Worm (Caenorhabditis elegans) whole organism, late embryonic: ENCODE data around the gene unc-119.

Experiments
- ama-1 ChIP-seq: fragments of 150-350 bp; optimal IDR thresholded peaks from 2 replicates; lab custom pipeline; 2014
- pag-3 ChIP-seq: sonication (generic microtip); optimal IDR thresholded peaks from 2 replicates; lab custom pipeline; 2016; ENCODE audit warnings: missing compliant biosample characterization, missing genetic modification characterization, borderline replicate concordance
- pha-4 ChIP-seq: fragments of 150-350 bp; optimal IDR thresholded peaks from 2 replicates; lab custom pipeline; 2018; ENCODE audit warnings: missing biosample characterization, missing genetic modification reagents, missing genetic modification characterization
- ref-2 ChIP-seq: sonication (generic microtip); optimal IDR thresholded peaks from 2 replicates; lab custom pipeline; 2016; ENCODE audit warnings: missing genetic modification characterization, missing compliant biosample characterization
- sdc-2 ChIP-seq: sonication (generic microtip); optimal IDR thresholded peaks from 2 replicates; lab custom pipeline; 2016; ENCODE audit warnings: missing genotype, missing genetic modification characterization, missing compliant biosample characterization

DNA sequence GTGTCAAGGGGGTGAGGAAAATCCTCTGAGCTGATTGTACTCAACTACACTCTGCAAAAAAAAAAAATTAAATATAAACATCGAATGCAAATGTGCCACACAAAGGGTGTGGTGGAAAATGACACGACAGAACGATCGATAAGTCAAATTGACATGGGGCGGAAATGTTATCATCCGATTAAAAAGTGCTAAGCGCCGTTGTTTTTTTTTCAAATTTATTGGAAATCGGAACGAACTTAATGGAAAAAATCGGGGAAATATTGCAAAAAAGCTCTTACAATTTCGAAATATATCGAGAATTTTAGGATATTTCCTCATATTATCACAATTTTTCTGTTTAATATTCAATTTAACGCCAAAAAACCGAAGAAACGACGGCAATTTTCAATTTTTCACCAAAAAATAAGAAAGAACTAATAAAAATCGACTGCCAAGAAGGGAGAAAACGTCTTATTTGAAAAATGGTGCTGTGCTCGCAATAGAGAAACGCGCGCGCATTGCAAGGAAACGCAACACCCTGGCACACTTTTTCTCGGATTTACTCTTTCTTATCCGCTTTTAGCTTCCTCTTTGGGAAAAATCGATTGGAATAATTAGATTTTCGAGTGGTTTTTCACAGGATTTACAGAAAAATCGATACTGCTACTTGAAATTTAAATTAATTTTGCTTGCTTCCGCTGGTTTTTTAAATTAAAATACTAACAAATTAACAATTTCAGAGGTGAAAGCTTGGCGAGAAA lies 33.6 kb upstream of the unc-119 start, which contains the start of the genes cey-4 and vps-50:
- TF ChIP-seq pag-3 (tag; lab: Kevin White, UChicago) (no peak), ama-1 (lab: Kevin White, UChicago) (no peak), sdc-2 (no peak), ref-2 (tag; lab: Kevin White, UChicago) (no peak), pha-4 (tag; lab: Kevin White, UChicago) (no peak)
